Worm (Caenorhabditis elegans) whole organism, L2 larva: ENCODE data around the gene gpdh-2.

Experiments used
- C34F6.9 ChIP-seq: fragments of 150-350 bp; optimal IDR thresholded peaks from 2 replicates; lab custom pipeline; 2014; ENCODE audit warnings: missing biosample characterization, missing genetic modification characterization
- F13H6.1 ChIP-seq: sonication (generic microtip); optimal IDR thresholded peaks from 2 replicates; lab custom pipeline; 2016; ENCODE audit warnings: missing genetic modification characterization, missing compliant biosample characterization
- R02D3.7 ChIP-seq: fragments of 150-350 bp; optimal IDR thresholded peaks from 2 replicates; lab custom pipeline; 2014; ENCODE audit warnings: missing biosample characterization, missing genetic modification characterization
- Y55F3AM.14 ChIP-seq: fragments of 200-800 bp; sonication (Bioruptor generic); optimal IDR thresholded peaks from 2 replicates; lab custom pipeline; 2018; ENCODE audit warnings: mild to moderate bottlenecking, missing genetic modification characterization, missing compliant biosample characterization
- ZK546.5 ChIP-seq: sonication (generic microtip); optimal IDR thresholded peaks from 2 replicates; lab custom pipeline; 2017; ENCODE audit warnings: missing biosample characterization, missing genetic modification characterization
- aly-2 ChIP-seq: fragments of 150-350 bp; optimal IDR thresholded peaks from 2 replicates; lab custom pipeline; 2014; ENCODE audit warnings: missing biosample characterization, missing genetic modification characterization
- ama-1 ChIP-seq: fragments of 150-350 bp; optimal IDR thresholded peaks from 2 replicates; lab custom pipeline; 2018; ENCODE audit warnings: inconsistent platforms
- ceh-16 ChIP-seq: fragments of 150-350 bp; optimal IDR thresholded peaks from 2 replicates; lab custom pipeline; 2014; ENCODE audit warnings: missing biosample characterization, missing genetic modification characterization
- crh-2 ChIP-seq: sonication (generic microtip); optimal IDR thresholded peaks from 2 replicates; lab custom pipeline; 2017; ENCODE audit warnings: missing biosample characterization, missing genetic modification characterization
- egl-27 ChIP-seq: sonication (generic microtip); optimal IDR thresholded peaks from 3 replicates; lab custom pipeline; 2017; ENCODE audit warnings: missing biosample characterization, missing genetic modification reagents, missing genetic modification characterization
- elt-1 ChIP-seq: fragments of 150-350 bp; optimal IDR thresholded peaks from 2 replicates; lab custom pipeline; 2014; ENCODE audit warnings: missing biosample characterization, missing genetic modification characterization
- fos-1 ChIP-seq: fragments of 150-350 bp; optimal IDR thresholded peaks from 2 replicates; lab custom pipeline; 2014; ENCODE audit warnings: missing biosample characterization, missing genetic modification characterization
- gmeb-1 ChIP-seq: fragments of 150-350 bp; optimal IDR thresholded peaks from 2 replicates; lab custom pipeline; 2014; ENCODE audit warnings: missing biosample characterization, missing genetic modification characterization
- lin-11 ChIP-seq: fragments of 150-350 bp; sonication (generic microtip); optimal IDR thresholded peaks from 2 replicates; lab custom pipeline; 2014; ENCODE audit warnings: missing biosample characterization, missing genetic modification characterization, inconsistent platforms, mixed read lengths
- lsy-2 ChIP-seq, 2 experiments: fragments of 150-350 bp in 1 of 2; sonication (generic microtip) in 1 of 2; optimal IDR thresholded peaks; 2 replicates each; lab custom pipeline; 2014 to 2017; ENCODE audit warnings: missing biosample characterization in 2 of 2, missing genetic modification characterization in 2 of 2
- mbf-1 ChIP-seq: sonication (generic microtip); optimal IDR thresholded peaks from 2 replicates; lab custom pipeline; 2017; ENCODE audit warnings: missing biosample characterization, missing genetic modification characterization
- nhr-10 ChIP-seq: sonication (generic microtip); optimal IDR thresholded peaks from 2 replicates; lab custom pipeline; 2017; ENCODE audit warnings: missing biosample characterization, missing genetic modification characterization
- nhr-11 ChIP-seq: fragments of 150-350 bp; optimal IDR thresholded peaks from 2 replicates; lab custom pipeline; 2014; ENCODE audit warnings: missing biosample characterization, missing genetic modification characterization
- nhr-12 ChIP-seq: fragments of 150-350 bp; optimal IDR thresholded peaks from 2 replicates; lab custom pipeline; 2014; ENCODE audit warnings: missing biosample characterization, missing genetic modification characterization
- nhr-129 ChIP-seq: fragments of 150-350 bp; optimal IDR thresholded peaks from 2 replicates; lab custom pipeline; 2014; ENCODE audit warnings: missing biosample characterization, missing genetic modification characterization
- nhr-237 ChIP-seq: fragments of 150-350 bp; optimal IDR thresholded peaks from 2 replicates; lab custom pipeline; 2014; ENCODE audit warnings: missing biosample characterization, missing genetic modification characterization
- nhr-25 ChIP-seq: fragments of 150-350 bp; sonication (generic microtip); optimal IDR thresholded peaks from 3 replicates; lab custom pipeline; 2014; ENCODE audit warnings: missing biosample characterization, missing genetic modification characterization
- nhr-6 ChIP-seq: fragments of 150-350 bp; optimal IDR thresholded peaks from 2 replicates; lab custom pipeline; 2014; ENCODE audit warnings: missing biosample characterization, missing genetic modification characterization
- peb-1 ChIP-seq: fragments of 150-350 bp; optimal IDR thresholded peaks from 2 replicates; lab custom pipeline; 2014; ENCODE audit warnings: missing biosample characterization, missing genetic modification characterization
- snpc-4 ChIP-seq: fragments of 150-350 bp; optimal IDR thresholded peaks from 2 replicates; lab custom pipeline; 2014; ENCODE audit warnings: missing biosample characterization, missing genetic modification characterization
- unc-62 ChIP-seq: fragments of 150-350 bp; optimal IDR thresholded peaks from 2 replicates; lab custom pipeline; 2014; ENCODE audit warnings: missing biosample characterization, missing genetic modification reagents, missing genetic modification characterization
- zag-1 ChIP-seq: fragments of 150-350 bp; optimal IDR thresholded peaks from 2 replicates; lab custom pipeline; 2014; ENCODE audit warnings: missing biosample characterization, missing genetic modification characterization
- ztf-1 ChIP-seq: fragments of 200-800 bp; sonication (Bioruptor generic); conservative IDR thresholded peaks from 2 replicates; pipeline ENCODE4 v1.3.6; 2022; ENCODE audit warnings: missing genetic modification characterization, missing compliant biosample characterization
- ztf-11 ChIP-seq: sonication (generic microtip); optimal IDR thresholded peaks from 2 replicates; lab custom pipeline; 2017; ENCODE audit warnings: missing biosample characterization, missing genetic modification characterization
- ztf-4 ChIP-seq: fragments of 150-350 bp; optimal IDR thresholded peaks from 2 replicates; lab custom pipeline; 2014; ENCODE audit warnings: missing biosample characterization, missing genetic modification characterization

The gpdh-2 gene

DNA sequence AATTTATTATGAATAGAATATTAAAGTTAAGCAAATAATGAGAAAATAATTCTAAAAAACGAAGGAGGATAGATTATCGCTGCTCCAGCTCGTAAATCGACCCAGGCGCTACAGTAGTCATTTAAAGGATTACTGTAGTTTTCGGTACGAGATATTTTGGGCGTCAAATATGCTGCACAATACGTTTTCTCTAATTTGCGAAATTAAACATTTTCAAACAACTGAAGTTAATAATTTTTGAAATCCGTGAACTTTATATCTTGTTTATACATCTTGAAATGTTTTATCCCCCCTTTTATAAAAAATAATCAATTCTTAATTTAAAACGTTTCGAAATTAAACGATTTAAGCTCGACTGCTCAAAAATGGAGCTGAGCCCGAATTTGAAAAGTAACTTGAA, 12.9 kb downstream of the gpdh-2 start, which contains the start of gene K11H3.2:
TSS of gene K11H3.2 (plus strand) at position 301 of the 400 bp plus-strand sequence.
- TF ChIP-seq lin-11: no peak
- no peak for TF ChIP-seq crh-2 (tag; lab: Kevin White, UChicago)
- no peak for TF ChIP-seq F13H6.1 (tag; lab: Kevin White, UChicago)
- TF ChIP-seq ama-1 (lab: Kevin White, UChicago): no peak
- TF ChIP-seq zag-1 (tag; lab: Kevin White, UChicago): no peak
- TF ChIP-seq ztf-4 (tag; lab: Kevin White, UChicago): no peak
- no peak for TF ChIP-seq ztf-11 (tag; lab: Kevin White, UChicago)
- no peak for TF ChIP-seq lsy-2 (tag; optimal IDR thresholded peaks at IDR 0.05; lab: Kevin White, UChicago)
- TF ChIP-seq nhr-6 (tag; lab: Kevin White, UChicago): no peak
- no peak for TF ChIP-seq nhr-129 (tag; lab: Kevin White, UChicago)
- TF ChIP-seq ceh-16 (tag; lab: Kevin White, UChicago): no peak
- TF ChIP-seq nhr-10 (tag; lab: Kevin White, UChicago): no peak
- no peak for TF ChIP-seq peb-1 (tag; lab: Kevin White, UChicago)
- TF ChIP-seq mbf-1 (tag; lab: Kevin White, UChicago): no peak
- no peak for TF ChIP-seq ztf-1 (GFP tag; lab: Robert Waterston, UW)
- no peak for TF ChIP-seq Y55F3AM.14 (GFP tag; lab: Kevin White, UChicago)
- TF ChIP-seq nhr-12 (tag; lab: Kevin White, UChicago): no peak
- no peak for TF ChIP-seq elt-1 (tag; lab: Kevin White, UChicago)
- TF ChIP-seq, all 48 proteins: peak for 0

ce11 chrIII:9843715-9844114, 15.3 kb downstream of the gpdh-2 start, which contains the start of gene K11H3.5:
K11H3.5 (plus strand) TSS chrIII:9843768.
- no peak for TF ChIP-seq aly-2 (tag; lab: Kevin White, UChicago)
- no peak for TF ChIP-seq lin-11
- TF ChIP-seq C34F6.9 (tag; lab: Kevin White, UChicago): no peak
- no peak for TF ChIP-seq Y55F3AM.14 (GFP tag; lab: Kevin White, UChicago)
- TF ChIP-seq nhr-129 (tag; lab: Kevin White, UChicago): no peak
- TF ChIP-seq egl-27 (tag; lab: Kevin White, UChicago): no peak
- no peak for TF ChIP-seq crh-2 (tag; lab: Kevin White, UChicago)
- TF ChIP-seq nhr-25 (tag; lab: Kevin White, UChicago): no peak

ce11 chrIII:9834888-9835287, 24.1 kb downstream of the gpdh-2 start, which contains the start of gene K11H3.8:
K11H3.8 (plus strand) TSS chrIII:9835188.
- TF ChIP-seq F13H6.1 (tag; lab: Kevin White, UChicago) (no peak), mbf-1 (tag; lab: Kevin White, UChicago) (no peak), nhr-129 (tag; lab: Kevin White, UChicago) (no peak), zag-1 (tag; lab: Kevin White, UChicago) (no peak), Y55F3AM.14 (GFP tag; lab: Kevin White, UChicago) (no peak), snpc-4 (no peak), gmeb-1 (no peak), nhr-237 (tag; lab: Kevin White, UChicago) (no peak), ztf-11 (tag; lab: Kevin White, UChicago) (no peak), R02D3.7 (tag; lab: Kevin White, UChicago) (no peak), nhr-12 (tag; lab: Kevin White, UChicago) (no peak), C34F6.9 (tag; lab: Kevin White, UChicago) (no peak), ceh-16 (tag; lab: Kevin White, UChicago) (no peak), fos-1 (tag; lab: Kevin White, UChicago) (no peak), lin-11 (no peak), aly-2 (tag; lab: Kevin White, UChicago) (no peak), ZK546.5 (tag; lab: Kevin White, UChicago) (no peak)

DNA sequence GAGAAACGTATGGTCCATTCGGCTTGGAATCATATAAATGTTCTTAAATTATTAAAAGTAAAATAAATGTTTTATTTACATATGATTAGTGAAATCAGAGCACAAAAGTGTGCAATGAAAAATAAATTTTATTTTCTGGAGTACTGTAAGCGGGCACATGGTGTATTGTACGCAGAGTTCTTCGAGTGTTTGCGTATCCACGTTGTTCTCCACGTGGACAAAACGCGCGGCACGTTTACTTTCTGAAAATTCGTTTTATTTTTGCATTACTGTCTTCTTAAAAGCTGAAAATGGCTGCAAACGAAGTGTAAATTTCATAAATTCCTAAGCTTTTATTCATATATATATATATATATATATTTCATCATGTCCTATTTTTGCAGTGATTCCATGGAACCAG, 26.4 kb downstream of the gpdh-2 start:
- TF ChIP-seq ztf-11 (tag; lab: Kevin White, UChicago): no peak
- TF ChIP-seq, all 48 proteins: peak for 0

DNA sequence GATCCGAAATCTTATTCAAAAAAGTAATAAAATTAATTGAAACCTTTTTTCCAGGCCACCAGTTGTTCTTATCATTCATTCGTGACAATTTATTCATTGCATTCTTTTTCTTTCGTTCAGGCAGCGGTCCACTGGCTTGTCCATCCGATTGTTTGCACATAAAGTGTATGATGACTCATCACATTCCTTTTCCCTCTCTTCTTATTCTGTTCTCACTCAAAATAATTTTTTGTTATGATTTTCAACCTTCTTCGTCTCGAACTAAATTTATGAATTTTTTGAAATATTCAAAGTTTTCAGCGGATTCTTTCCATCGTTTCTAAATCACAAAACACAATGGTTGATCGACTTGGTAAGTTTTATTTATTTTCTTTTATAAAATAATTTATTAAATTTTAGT, 28.5 kb downstream of the gpdh-2 start, which contains the start of gene ZK632.12:
TSS of gene ZK632.12 (plus strand) at position 301 of the 400 bp plus-strand sequence.
- no peak for TF ChIP-seq snpc-4
- TF ChIP-seq nhr-11 (tag; lab: Kevin White, UChicago): no peak
- TF ChIP-seq ztf-4 (tag; lab: Kevin White, UChicago): no peak
- no peak for TF ChIP-seq unc-62 (GFP tag; lab: Kevin White, UChicago)
